Worm (Caenorhabditis elegans) whole organism, late embryonic: ENCODE results near the gene cpr-6.

Experiments used
- ama-1 ChIP-seq: fragments of 150-350 bp; optimal IDR thresholded peaks from 2 replicates; lab custom pipeline; 2014
- ceh-45 ChIP-seq: fragments of 200-800 bp; sonication (Bioruptor generic); IDR thresholded peaks from 2 replicates; pipeline ENCODE4 v1.3.6; 2022; ENCODE audit warnings: missing genetic modification reagents, missing genetic modification characterization, missing compliant biosample characterization
- dve-1 ChIP-seq: sonication (generic microtip); optimal IDR thresholded peaks from 2 replicates; lab custom pipeline; 2017; ENCODE audit warnings: antibody characterized with exemption, mild to moderate bottlenecking, missing genetic modification characterization, missing compliant biosample characterization
- fkh-10 ChIP-seq: fragments of 150-350 bp; optimal IDR thresholded peaks from 2 replicates; lab custom pipeline; 2014; ENCODE audit warnings: missing biosample characterization, missing genetic modification reagents, missing genetic modification characterization
- hlh-30 ChIP-seq: sonication (generic microtip); optimal IDR thresholded peaks from 2 replicates; lab custom pipeline; 2017; ENCODE audit warnings: antibody characterized with exemption, missing genetic modification characterization, missing compliant biosample characterization; ENCODE audit not compliant: insufficient read depth
- hlh-6 ChIP-seq: sonication (generic microtip); optimal IDR thresholded peaks from 2 replicates; lab custom pipeline; 2016; ENCODE audit warnings: missing genotype, missing genetic modification characterization, missing compliant biosample characterization
- nfya-1 ChIP-seq: sonication (generic microtip); optimal IDR thresholded peaks from 2 replicates; lab custom pipeline; 2017; ENCODE audit warnings: missing genetic modification characterization, mild to moderate bottlenecking, missing compliant biosample characterization, antibody characterized with exemption, moderate library complexity
- odd-2 ChIP-seq: sonication (generic microtip); optimal IDR thresholded peaks from 2 replicates; lab custom pipeline; 2017; ENCODE audit warnings: antibody characterized with exemption, mild to moderate bottlenecking, missing genetic modification characterization, missing compliant biosample characterization
- sdc-2 ChIP-seq: sonication (generic microtip); optimal IDR thresholded peaks from 2 replicates; lab custom pipeline; 2016; ENCODE audit warnings: missing genotype, missing genetic modification characterization, missing compliant biosample characterization
- sox-4 ChIP-seq: sonication (generic microtip); optimal IDR thresholded peaks from 2 replicates; lab custom pipeline; 2017; ENCODE audit warnings: mild to moderate bottlenecking, missing genetic modification characterization, inconsistent platforms, missing compliant biosample characterization
- ttx-3 ChIP-seq: sonication (generic microtip); optimal IDR thresholded peaks from 2 replicates; lab custom pipeline; 2016; ENCODE audit warnings: missing genetic modification reagents, missing genetic modification characterization, missing compliant biosample characterization
- unc-55 ChIP-seq: sonication (generic microtip); optimal IDR thresholded peaks from 2 replicates; lab custom pipeline; 2017; ENCODE audit warnings: missing biosample characterization, missing genetic modification reagents, missing genetic modification characterization

- no peak for TF ChIP-seq fkh-10
- no peak for TF ChIP-seq ceh-45 (GFP tag; lab: Robert Waterston, UW)
- no peak for TF ChIP-seq nfya-1
- no peak for TF ChIP-seq ttx-3 (tag; lab: Kevin White, UChicago)
- no peak for TF ChIP-seq sdc-2 (tag; lab: Kevin White, UChicago)
- TF ChIP-seq unc-55 (GFP tag; lab: Kevin White, UChicago): no peak
- TF ChIP-seq hlh-30 (tag; lab: Kevin White, UChicago): no peak
- no peak for TF ChIP-seq ama-1
- no peak for TF ChIP-seq odd-2
- no peak for TF ChIP-seq sox-4 (tag; lab: Kevin White, UChicago)
- no peak for TF ChIP-seq hlh-6 (tag; lab: Kevin White, UChicago)
- no peak for TF ChIP-seq dve-1 (tag; lab: Kevin White, UChicago)
Observed at ce11 chrX:6640570-6641199, 33.7 kb downstream of the cpr-6 start, which contains the start of gene nhr-120.
